Worm (Caenorhabditis elegans): ENCODE data around the gene gly-9.

DNA sequence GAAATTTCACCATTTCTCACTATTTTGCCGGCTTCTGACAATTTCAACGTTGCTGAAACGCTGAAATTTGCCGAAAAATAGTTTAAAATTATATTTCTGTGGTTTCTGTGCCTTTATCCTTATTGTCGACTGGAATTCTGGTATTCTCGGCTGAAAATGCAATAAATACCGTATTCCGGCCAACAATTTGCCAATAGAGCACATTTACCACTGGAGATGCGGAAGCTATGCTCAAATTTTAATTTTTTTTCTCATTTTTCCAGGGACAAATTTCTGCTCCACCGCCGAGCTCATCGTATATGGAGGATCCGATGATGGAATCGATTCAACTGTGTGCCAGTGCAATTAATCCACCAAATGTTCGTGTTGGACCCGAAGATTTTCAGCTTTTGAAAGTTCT, 43.8 kb downstream of the gly-9 start:
- TF ChIP-seq nhr-11 (tag; optimal IDR thresholded peaks at IDR 0.05) (no peak), unc-55 (GFP tag; optimal IDR thresholded peaks at IDR 0.05) (no peak), zip-5 (tag; optimal IDR thresholded peaks at IDR 0.05) (no peak), Y22D7AL.16 (tag; optimal IDR thresholded peaks at IDR 0.05) (no peak), mec-3 (tag; optimal IDR thresholded peaks at IDR 0.05; ENCODE audit: borderline replicate concordance) (no peak), T23F11.4 (GFP tag; optimal IDR thresholded peaks at IDR 0.05) (no peak), ceh-30 (tag; optimal IDR thresholded peaks at IDR 0.05) (no peak)
